Fruit fly (Drosophila melanogaster) whole organism, embryonic: ENCODE data around the gene CG33941.

Experiments used
- Atf-2 ChIP-seq: fragments of 200-800 bp; sonication (Bioruptor generic); optimal IDR thresholded peaks from 2 replicates; lab custom pipeline; 2016; ENCODE audit warnings: missing biosample characterization, missing genetic modification characterization
- Atf6 ChIP-seq: fragments of 200-800 bp; sonication (Bioruptor generic); IDR thresholded peaks from 2 replicates; pipeline ENCODE4 v1.3.6; 2022; ENCODE audit warnings: missing biosample characterization, missing genetic modification characterization
- CG10366 ChIP-seq: fragments of 200-800 bp; sonication (Bioruptor generic); IDR thresholded peaks from 2 replicates; pipeline ENCODE4 v1.3.6; 2022; ENCODE audit warnings: missing biosample characterization, missing genetic modification characterization
- CG10959 ChIP-seq: fragments of 200-800 bp; sonication (Bioruptor generic); IDR thresholded peaks from 2 replicates; pipeline ENCODE4 v1.3.6; 2022; ENCODE audit warnings: missing biosample characterization, missing genetic modification characterization
- CG14050 ChIP-seq: fragments of 200-800 bp; sonication (Bioruptor generic); IDR thresholded peaks from 3 replicates; pipeline ENCODE4 v1.3.6; 2022; ENCODE audit warnings: missing biosample characterization, missing genetic modification characterization
- CG15073 ChIP-seq: fragments of 200-800 bp; sonication (Bioruptor generic); optimal IDR thresholded peaks from 2 replicates; lab custom pipeline; 2016; ENCODE audit warnings: missing biosample characterization, missing genetic modification characterization
- CG1603 ChIP-seq: fragments of 200-800 bp; sonication (Bioruptor generic); optimal IDR thresholded peaks from 2 replicates; lab custom pipeline; 2019; ENCODE audit warnings: missing biosample characterization, mild to moderate bottlenecking, missing genetic modification characterization, moderate library complexity
- CG16815 ChIP-seq: fragments of 200-800 bp; sonication (Bioruptor generic); optimal IDR thresholded peaks from 3 replicates; lab custom pipeline; 2017; ENCODE audit warnings: missing biosample characterization, mild to moderate bottlenecking, missing genetic modification characterization
- CG17328 ChIP-seq: fragments of 200-800 bp; sonication (Bioruptor generic); IDR thresholded peaks from 2 replicates; pipeline ENCODE4 v1.3.6; 2022; ENCODE audit warnings: missing biosample characterization, missing genetic modification characterization
- CG17359 ChIP-seq: fragments of 200-800 bp; sonication (Bioruptor generic); optimal IDR thresholded peaks from 3 replicates; lab custom pipeline; 2018; ENCODE audit warnings: missing biosample characterization, mild to moderate bottlenecking, missing genetic modification characterization, moderate library complexity
- CG18011 ChIP-seq: fragments of 200-800 bp; sonication (Bioruptor generic); optimal IDR thresholded peaks from 2 replicates; lab custom pipeline; 2017; ENCODE audit warnings: missing biosample characterization, missing genetic modification characterization, mild to moderate bottlenecking, moderate library complexity, missing genotype
- CG18619 ChIP-seq: fragments of 200-800 bp; sonication (Bioruptor generic); optimal IDR thresholded peaks from 3 replicates; lab custom pipeline; 2017; ENCODE audit warnings: missing biosample characterization, mild to moderate bottlenecking, missing genetic modification characterization
- CG18764 ChIP-seq: fragments of 200-800 bp; sonication (Bioruptor generic); optimal IDR thresholded peaks from 3 replicates; lab custom pipeline; 2016; ENCODE audit warnings: missing biosample characterization, missing genetic modification characterization
- CG2875 ChIP-seq: fragments of 200-800 bp; sonication (Bioruptor generic); optimal IDR thresholded peaks from 2 replicates; lab custom pipeline; 2017; ENCODE audit warnings: missing biosample characterization, mild to moderate bottlenecking, missing genetic modification characterization, missing genetic modification reagents
- CG31441 ChIP-seq: fragments of 200-800 bp; sonication (Bioruptor generic); IDR thresholded peaks from 2 replicates; pipeline ENCODE4 v1.3.6; 2022; ENCODE audit warnings: missing biosample characterization, missing genetic modification characterization
- CG3407 ChIP-seq: fragments of 200-800 bp; sonication (Bioruptor generic); optimal IDR thresholded peaks from 2 replicates; lab custom pipeline; 2018; ENCODE audit warnings: missing biosample characterization, mild to moderate bottlenecking, missing genetic modification characterization
- CG34376 ChIP-seq: fragments of 200-800 bp; sonication (Bioruptor generic); optimal IDR thresholded peaks from 2 replicates; lab custom pipeline; 2018; ENCODE audit warnings: missing biosample characterization, mild to moderate bottlenecking, missing genetic modification characterization
- CG4404 ChIP-seq: fragments of 200-800 bp; sonication (Bioruptor generic); IDR thresholded peaks from 2 replicates; pipeline ENCODE4 v1.3.6; 2022; ENCODE audit warnings: missing biosample characterization, missing genetic modification characterization
- CG8281 ChIP-seq: fragments of 200-800 bp; sonication (Bioruptor generic); optimal IDR thresholded peaks from 2 replicates; lab custom pipeline; 2018; ENCODE audit warnings: missing biosample characterization, mild to moderate bottlenecking, missing genetic modification characterization, moderate library complexity
- CrebB ChIP-seq: fragments of 200-800 bp; sonication (Bioruptor generic); optimal IDR thresholded peaks from 3 replicates; lab custom pipeline; 2018; ENCODE audit warnings: missing biosample characterization, mild to moderate bottlenecking, missing genetic modification characterization
- Dbx ChIP-seq: fragments of 200-800 bp; sonication (Bioruptor generic); IDR thresholded peaks from 3 replicates; pipeline ENCODE4 v1.3.6; 2022; ENCODE audit warnings: missing biosample characterization, missing genetic modification characterization
- Drgx ChIP-seq: fragments of 200-800 bp; sonication (Bioruptor generic); IDR thresholded peaks from 2 replicates; pipeline ENCODE4 v1.3.6; 2022; ENCODE audit warnings: missing biosample characterization, missing genetic modification characterization
- E2f2 ChIP-seq: fragments of 200-800 bp; sonication (Bioruptor generic); IDR thresholded peaks from 2 replicates; pipeline ENCODE4 v1.3.6; 2022; ENCODE audit warnings: missing biosample characterization, missing genetic modification characterization
- Fer3 ChIP-seq: fragments of 200-800 bp; sonication (Bioruptor generic); optimal IDR thresholded peaks from 2 replicates; lab custom pipeline; 2018; ENCODE audit warnings: missing biosample characterization, mild to moderate bottlenecking, missing genetic modification characterization, moderate library complexity
- Gsc ChIP-seq: fragments of 200-800 bp; sonication (Bioruptor generic); IDR thresholded peaks from 2 replicates; pipeline ENCODE4 v1.3.6; 2022; ENCODE audit warnings: missing biosample characterization, missing genetic modification characterization
- H2.0 ChIP-seq: fragments of 200-800 bp; sonication (Bioruptor generic); IDR thresholded peaks from 2 replicates; pipeline ENCODE4 v1.3.6; 2022; ENCODE audit warnings: missing biosample characterization, missing genetic modification characterization
- HLH4C ChIP-seq: fragments of 200-800 bp; sonication (Bioruptor generic); IDR thresholded peaks from 3 replicates; pipeline ENCODE4 v1.3.6; 2022; ENCODE audit warnings: missing biosample characterization, missing genetic modification characterization; ENCODE audit not compliant: partially characterized antibody
- NK7.1 ChIP-seq: fragments of 200-800 bp; sonication (Bioruptor generic); optimal IDR thresholded peaks from 3 replicates; lab custom pipeline; 2016; ENCODE audit warnings: missing biosample characterization, missing genetic modification characterization
- Sin3A ChIP-seq: fragments of >200 bp; optimal IDR thresholded peaks from 2 replicates; lab custom pipeline; 2018
- bab2 ChIP-seq: fragments of 200-800 bp; sonication (Bioruptor generic); optimal IDR thresholded peaks from 2 replicates; lab custom pipeline; 2016; ENCODE audit warnings: missing biosample characterization, missing genetic modification characterization
- chm ChIP-seq: fragments of 200-800 bp; sonication (Bioruptor generic); IDR thresholded peaks from 2 replicates; pipeline ENCODE4 v1.3.6; 2022; ENCODE audit warnings: missing biosample characterization, missing genetic modification characterization
- crol ChIP-seq: fragments of 200-800 bp; sonication (Bioruptor generic); IDR thresholded peaks from 2 replicates; pipeline ENCODE4 v1.3.6; 2022; ENCODE audit warnings: missing biosample characterization, missing genetic modification characterization
- da ChIP-seq: fragments of 200-800 bp; sonication (Bioruptor generic); optimal IDR thresholded peaks from 2 replicates; lab custom pipeline; 2016; ENCODE audit warnings: missing biosample characterization, missing genetic modification characterization
- dmrt99B ChIP-seq: fragments of 200-800 bp; sonication (Bioruptor generic); optimal IDR thresholded peaks from 2 replicates; lab custom pipeline; 2018; ENCODE audit warnings: missing biosample characterization, mild to moderate bottlenecking, missing genetic modification characterization, moderate library complexity
- ewg ChIP-seq: fragments of 200-800 bp; sonication (Bioruptor generic); optimal IDR thresholded peaks from 3 replicates; lab custom pipeline; 2017; ENCODE audit warnings: mild to moderate bottlenecking, missing biosample characterization, missing genetic modification reagents, missing genetic modification characterization
- ftz-f1 ChIP-seq: fragments of 200-800 bp; sonication (Bioruptor generic); optimal IDR thresholded peaks from 2 replicates; lab custom pipeline; 2016; ENCODE audit warnings: missing biosample characterization, missing genetic modification characterization
- gcm2 ChIP-seq: fragments of 200-800 bp; sonication (Bioruptor generic); optimal IDR thresholded peaks from 2 replicates; lab custom pipeline; 2016; ENCODE audit warnings: missing biosample characterization, missing genetic modification characterization
- h ChIP-seq: fragments of >200 bp; optimal IDR thresholded peaks from 2 replicates; lab custom pipeline; 2017
- insv ChIP-seq, 2 experiments: fragments of 200-800 bp; sonication (Bioruptor generic); optimal IDR thresholded peaks; 3 replicates each; lab custom pipeline; 2016 to 2018; ENCODE audit warnings: missing biosample characterization in 2 of 2, missing genetic modification characterization in 2 of 2
- jing ChIP-seq: fragments of 200-800 bp; sonication (Bioruptor generic); optimal IDR thresholded peaks from 2 replicates; lab custom pipeline; 2018; ENCODE audit warnings: missing biosample characterization, mild to moderate bottlenecking, missing genetic modification characterization
- lbe ChIP-seq: fragments of 200-800 bp; sonication (Bioruptor generic); optimal IDR thresholded peaks from 2 replicates; lab custom pipeline; 2016; ENCODE audit warnings: missing biosample characterization, mild to moderate bottlenecking, missing genetic modification characterization
- pnt ChIP-seq: fragments of 200-800 bp; sonication (Bioruptor generic); optimal IDR thresholded peaks from 3 replicates; lab custom pipeline; 2016; ENCODE audit warnings: missing biosample characterization, missing genetic modification characterization
- run ChIP-seq: fragments of 200-800 bp; sonication (Bioruptor generic); optimal IDR thresholded peaks from 3 replicates; lab custom pipeline; 2018; ENCODE audit warnings: missing biosample characterization, mild to moderate bottlenecking, missing genetic modification characterization
- slou ChIP-seq: fragments of 200-800 bp; sonication (Bioruptor generic); optimal IDR thresholded peaks from 3 replicates; lab custom pipeline; 2016; ENCODE audit warnings: missing biosample characterization, missing genetic modification characterization
- sna ChIP-seq: fragments of 200-800 bp; sonication (Bioruptor generic); IDR thresholded peaks from 2 replicates; pipeline ENCODE4 v1.3.6; 2022; ENCODE audit warnings: missing biosample characterization, missing genetic modification characterization; ENCODE audit not compliant: partially characterized antibody
- tap ChIP-seq: fragments of 200-800 bp; optimal IDR thresholded peaks from 3 replicates; lab custom pipeline; 2019; ENCODE audit warnings: missing biosample characterization, mild to moderate bottlenecking, missing genetic modification characterization, moderate library complexity
- tgo ChIP-seq: fragments of 200-800 bp; sonication (Bioruptor generic); IDR thresholded peaks from 3 replicates; pipeline ENCODE4 v1.3.6; 2022; ENCODE audit warnings: missing biosample characterization, missing genetic modification characterization
- toy ChIP-seq: fragments of 200-800 bp; sonication (Bioruptor generic); IDR thresholded peaks from 2 replicates; pipeline ENCODE4 v1.3.6; 2022; ENCODE audit warnings: missing biosample characterization, missing genetic modification characterization
- trh ChIP-seq: fragments of 200-800 bp; sonication (Bioruptor generic); optimal IDR thresholded peaks from 2 replicates; lab custom pipeline; 2016; ENCODE audit warnings: missing biosample characterization, missing genetic modification characterization
- vnd ChIP-seq: fragments of 200-800 bp; sonication (Bioruptor generic); IDR thresholded peaks from 3 replicates; pipeline ENCODE4 v1.3.6; 2022; ENCODE audit warnings: missing biosample characterization, missing genetic modification characterization; ENCODE audit not compliant: partially characterized antibody
- zen2 ChIP-seq: fragments of 200-800 bp; sonication (Bioruptor generic); IDR thresholded peaks from 3 replicates; pipeline ENCODE4 v1.3.6; 2022; ENCODE audit warnings: missing biosample characterization, missing genetic modification characterization; ENCODE audit not compliant: partially characterized antibody
- zf30C ChIP-seq: fragments of 200-800 bp; sonication (Bioruptor generic); optimal IDR thresholded peaks from 3 replicates; lab custom pipeline; 2018; ENCODE audit warnings: missing biosample characterization, mild to moderate bottlenecking, missing genetic modification characterization

CG33941 gene

dm6 chr4:501479-501993 lies 34.2 kb downstream of the CG33941 start, which contains the start of gene zfh2 (continued):
- no peak; the same call in 1 of the 2 replicates for TF ChIP-seq crol (GFP tag; lab: Robert Waterston, UW)
- TF ChIP-seq bab2 (GFP tag; lab: Kevin White, UChicago), result no peak
- TF ChIP-seq CG18764, result no peak
- peak; percentile 44; the same call in 1 of the 3 replicates for TF ChIP-seq Dbx (GFP tag; lab: Robert Waterston, UW)
- TF ChIP-seq insv (GFP tag; optimal IDR thresholded peaks at IDR 0.05; lab: Kevin White, UChicago), result peak in 1 of 2 experiments; percentile 19
- no peak for TF ChIP-seq CG10366 (GFP tag; lab: Robert Waterston, UW)
- TF ChIP-seq slou (GFP tag; lab: Kevin White, UChicago), result no peak
- TF ChIP-seq CG18011 (GFP tag; lab: Kevin White, UChicago), result no peak
- TF ChIP-seq ftz-f1 (GFP tag; lab: Kevin White, UChicago), result no peak
- no peak for TF ChIP-seq CrebB (tag; lab: Kevin White, UChicago)
- no peak for TF ChIP-seq tgo
- no peak for TF ChIP-seq Drgx
- no peak for TF ChIP-seq H2.0 (GFP tag; lab: Robert Waterston, UW)
- TF ChIP-seq Fer3 (tag; lab: Kevin White, UChicago), result no peak
- no peak for TF ChIP-seq CG2875 (GFP tag; lab: Kevin White, UChicago)
- TF ChIP-seq trh (GFP tag; lab: Kevin White, UChicago), result no peak
- TF ChIP-seq Gsc (GFP tag; lab: Robert Waterston, UW), result no peak
- TF ChIP-seq Atf6 (GFP tag; lab: Robert Waterston, UW), result 0 out of 2 replicates have a peak, but pooled peaks have one; percentile 50
- TF ChIP-seq Atf-2 (GFP tag; lab: Kevin White, UChicago), result no peak
- TF ChIP-seq ewg, result peak; percentile 72
- TF ChIP-seq jing (GFP tag; lab: Kevin White, UChicago), result no peak
- no peak for TF ChIP-seq pnt (GFP tag; lab: Kevin White, UChicago)
- TF ChIP-seq CG4404 (GFP tag; lab: Robert Waterston, UW), result no peak
- TF ChIP-seq CG15073, result no peak
- no peak for TF ChIP-seq da (GFP tag; lab: Kevin White, UChicago)
- no peak for TF ChIP-seq CG3407 (GFP tag; lab: Kevin White, UChicago)
- no peak for TF ChIP-seq CG16815 (GFP tag; lab: Kevin White, UChicago)
- no peak for TF ChIP-seq sna (GFP tag; lab: Robert Waterston, UW)
- TF ChIP-seq zen2 (GFP tag; lab: Robert Waterston, UW), result no peak
- TF ChIP-seq h (lab: Kevin White, UChicago), result no peak
- TF ChIP-seq dmrt99B (tag; lab: Kevin White, UChicago), result peak; percentile 28
- no peak for TF ChIP-seq gcm2 (GFP tag; lab: Kevin White, UChicago)
- TF ChIP-seq CG17359 (tag; lab: Kevin White, UChicago), result no peak
- TF ChIP-seq run, result no peak
- no peak for TF ChIP-seq CG10959 (GFP tag; lab: Robert Waterston, UW)
- peak; percentile 90 for TF ChIP-seq zf30C (GFP tag; lab: Kevin White, UChicago)
- no peak for TF ChIP-seq CG17328 (GFP tag; lab: Robert Waterston, UW)
- TF ChIP-seq Sin3A (lab: Kevin White, UChicago), result no peak
- TF ChIP-seq vnd (GFP tag; lab: Robert Waterston, UW), result no peak
- TF ChIP-seq chm (GFP tag; lab: Robert Waterston, UW), result peak; percentile 72
- no peak for TF ChIP-seq CG8281 (tag; lab: Kevin White, UChicago)
- TF ChIP-seq NK7.1 (GFP tag; lab: Kevin White, UChicago), result no peak
- TF ChIP-seq E2f2 (GFP tag; lab: Robert Waterston, UW), result no peak
- TF ChIP-seq CG31441 (GFP tag; lab: Robert Waterston, UW), result no peak; the same call in 1 of the 2 replicates
- peak; percentile 61 for TF ChIP-seq lbe
- TF ChIP-seq CG1603 (tag; lab: Kevin White, UChicago), result no peak
- no peak for TF ChIP-seq toy (GFP tag; lab: Robert Waterston, UW)
- TF ChIP-seq CG34376 (GFP tag; lab: Kevin White, UChicago), result peak; percentile 35
- no peak for TF ChIP-seq CG14050 (GFP tag; lab: Robert Waterston, UW)
- no peak for TF ChIP-seq HLH4C
- TF ChIP-seq CG18619 (GFP tag; lab: Kevin White, UChicago), result no peak
- TF ChIP-seq tap, result no peak
